Fruit fly (Drosophila melanogaster) whole organism, embryonic: ENCODE results near the gene Pex5.

Experiments
- Awh ChIP-seq: fragments of 200-800 bp; sonication (Bioruptor generic); IDR thresholded peaks from 2 replicates; pipeline ENCODE4, ENCODE4 v1.3.6; 2022; ENCODE audit warnings: missing biosample characterization, missing genetic modification characterization
- B-H2 ChIP-seq: fragments of 200-800 bp; sonication (Bioruptor generic); optimal IDR thresholded peaks from 2 replicates; lab custom pipeline; 2018; ENCODE audit warnings: missing biosample characterization, mild to moderate bottlenecking, missing genetic modification characterization
- Bdp1 ChIP-seq: fragments of 200-800 bp; sonication (Bioruptor generic); optimal IDR thresholded peaks from 3 replicates; lab custom pipeline; 2016; ENCODE audit warnings: missing biosample characterization, missing genetic modification characterization
- Bgb ChIP-seq: fragments of 200-800 bp; sonication (Bioruptor generic); IDR thresholded peaks from 2 replicates; pipeline ENCODE4 v1.3.6; 2022; ENCODE audit warnings: missing biosample characterization, missing genetic modification characterization; ENCODE audit not compliant: partially characterized antibody
- CG10267 ChIP-seq: fragments of 200-800 bp; sonication (Bioruptor generic); optimal IDR thresholded peaks from 2 replicates; lab custom pipeline; 2018; ENCODE audit warnings: missing biosample characterization, mild to moderate bottlenecking, missing genetic modification characterization, moderate library complexity
- CG10565 ChIP-seq: fragments of 200-800 bp; sonication (Bioruptor generic); optimal IDR thresholded peaks from 3 replicates; lab custom pipeline; 2016; ENCODE audit warnings: missing biosample characterization, mild to moderate bottlenecking, missing genetic modification characterization
- CG11695 ChIP-seq: fragments of 200-800 bp; sonication (Bioruptor generic); IDR thresholded peaks from 3 replicates; pipeline ENCODE4 v1.3.6; 2022; ENCODE audit warnings: missing biosample characterization, missing genetic modification characterization
- CG11696 ChIP-seq: fragments of 200-800 bp; sonication (Bioruptor generic); IDR thresholded peaks from 2 replicates; pipeline ENCODE4 v1.3.6; 2022; ENCODE audit warnings: missing biosample characterization, missing genetic modification characterization
- CG11723 ChIP-seq: fragments of 200-800 bp; sonication (Bioruptor generic); optimal IDR thresholded peaks from 2 replicates; lab custom pipeline; 2017; ENCODE audit warnings: missing biosample characterization, mild to moderate bottlenecking, missing genetic modification characterization
- CG14014 ChIP-seq: fragments of 200-800 bp; sonication (Bioruptor generic); IDR thresholded peaks from 2 replicates; pipeline ENCODE4 v1.3.6; 2022; ENCODE audit warnings: missing biosample characterization, missing genetic modification characterization
- CG15696 ChIP-seq: fragments of 200-800 bp; sonication (Bioruptor generic); optimal IDR thresholded peaks from 2 replicates; lab custom pipeline; 2019; ENCODE audit warnings: missing biosample characterization, mild to moderate bottlenecking, missing genetic modification characterization, moderate library complexity
- CG17186 ChIP-seq: fragments of 200-800 bp; sonication (Bioruptor generic); optimal IDR thresholded peaks from 3 replicates; lab custom pipeline; 2017; ENCODE audit warnings: missing biosample characterization, missing genetic modification reagents, missing genetic modification characterization
- CG32772 ChIP-seq: fragments of 200-800 bp; sonication (Bioruptor generic); IDR thresholded peaks from 2 replicates; pipeline ENCODE4 v1.3.6; 2022; ENCODE audit warnings: missing biosample characterization, missing genetic modification characterization
- CG3726 ChIP-seq: fragments of 200-800 bp; sonication (Bioruptor generic); IDR thresholded peaks from 3 replicates; pipeline ENCODE4, ENCODE4 v1.3.6; 2022; ENCODE audit warnings: missing biosample characterization, missing genetic modification characterization
- CG6791 ChIP-seq: fragments of 200-800 bp; sonication (Bioruptor generic); IDR thresholded peaks from 3 replicates; pipeline ENCODE4 v1.3.6; 2022; ENCODE audit warnings: missing biosample characterization, missing genetic modification characterization; ENCODE audit not compliant: partially characterized antibody
- CG7786 ChIP-seq: fragments of 200-800 bp; sonication (Bioruptor generic); optimal IDR thresholded peaks from 2 replicates; lab custom pipeline; 2016; ENCODE audit warnings: missing biosample characterization, missing genetic modification characterization
- CG7839 ChIP-seq: fragments of 200-800 bp; sonication (Bioruptor generic); optimal IDR thresholded peaks from 3 replicates; lab custom pipeline; 2018; ENCODE audit warnings: missing biosample characterization, mild to moderate bottlenecking, missing genetic modification characterization, moderate library complexity
- CG9727 ChIP-seq: fragments of 200-800 bp; sonication (Bioruptor generic); optimal IDR thresholded peaks from 3 replicates; lab custom pipeline; 2017; ENCODE audit warnings: missing biosample characterization, mild to moderate bottlenecking, missing genetic modification characterization
- CG9876 ChIP-seq: fragments of 200-800 bp; sonication (Bioruptor generic); optimal IDR thresholded peaks from 2 replicates; lab custom pipeline; 2016; ENCODE audit warnings: missing biosample characterization, missing genetic modification characterization
- Dbx ChIP-seq: fragments of 200-800 bp; sonication (Bioruptor generic); IDR thresholded peaks from 3 replicates; pipeline ENCODE4 v1.3.6; 2022; ENCODE audit warnings: missing biosample characterization, missing genetic modification characterization
- Ets65A ChIP-seq: fragments of 200-800 bp; sonication (Bioruptor generic); peaks from one replicate; lab custom pipeline; 2016; ENCODE audit warnings: missing biosample characterization, missing genetic modification characterization
- H2.0 ChIP-seq: fragments of 200-800 bp; sonication (Bioruptor generic); IDR thresholded peaks from 2 replicates; pipeline ENCODE4 v1.3.6; 2022; ENCODE audit warnings: missing biosample characterization, missing genetic modification characterization
- HLHmδ ChIP-seq: fragments of 200-800 bp; sonication (Bioruptor generic); optimal IDR thresholded peaks from 2 replicates; lab custom pipeline; 2018; ENCODE audit warnings: missing biosample characterization, mild to moderate bottlenecking, missing genetic modification characterization, moderate library complexity
- HmgD ChIP-seq: fragments of 200-800 bp; sonication (Bioruptor generic); optimal IDR thresholded peaks from 3 replicates; lab custom pipeline; 2016; ENCODE audit warnings: missing biosample characterization, missing genetic modification characterization
- Myb ChIP-seq: fragments of 200-800 bp; sonication (Bioruptor generic); optimal IDR thresholded peaks from 2 replicates; lab custom pipeline; 2016; ENCODE audit warnings: missing biosample characterization, missing genetic modification characterization
- NC2β ChIP-seq: fragments of 200-800 bp; sonication (Bioruptor generic); optimal IDR thresholded peaks from 2 replicates; lab custom pipeline; 2016; ENCODE audit warnings: missing biosample characterization, missing genetic modification characterization
- NK7.1 ChIP-seq: fragments of 200-800 bp; sonication (Bioruptor generic); optimal IDR thresholded peaks from 3 replicates; lab custom pipeline; 2016; ENCODE audit warnings: missing biosample characterization, missing genetic modification characterization
- Neu2 ChIP-seq: fragments of 200-800 bp; sonication (Bioruptor generic); optimal IDR thresholded peaks from 3 replicates; lab custom pipeline; 2016; ENCODE audit warnings: missing biosample characterization, missing genetic modification characterization, borderline replicate concordance
- Pdp1 ChIP-seq, 2 experiments: fragments of 200-800 bp; sonication (Bioruptor generic); optimal IDR thresholded peaks; 3 replicates each; lab custom pipeline; 2016; ENCODE audit warnings: missing biosample characterization in 2 of 2, missing genetic modification characterization in 2 of 2, mild to moderate bottlenecking in 1 of 2, moderate library complexity in 1 of 2
- Rx ChIP-seq: fragments of 200-800 bp; sonication (Bioruptor generic); IDR thresholded peaks from 2 replicates; pipeline ENCODE4 v1.3.6; 2022; ENCODE audit warnings: missing biosample characterization, missing genetic modification characterization
- Ssrp ChIP-seq: fragments of 200-800 bp; sonication (Bioruptor generic); optimal IDR thresholded peaks from 2 replicates; lab custom pipeline; 2018; ENCODE audit warnings: missing biosample characterization, mild to moderate bottlenecking, missing genetic modification characterization, moderate library complexity
- Tbp ChIP-seq: fragments of >200 bp; optimal IDR thresholded peaks from 2 replicates; lab custom pipeline; 2018; ENCODE audit warnings: missing biosample characterization, missing genetic modification characterization
- aop ChIP-seq: fragments of 200-800 bp; sonication (Bioruptor generic); IDR thresholded peaks from 2 replicates; pipeline ENCODE4 v1.3.6; 2022; ENCODE audit warnings: missing biosample characterization, missing genetic modification characterization
- dm ChIP-seq: fragments of 200-800 bp; sonication (Bioruptor generic); optimal IDR thresholded peaks from 3 replicates; lab custom pipeline; 2016; ENCODE audit warnings: missing biosample characterization, missing genetic modification characterization
- dmrt11E ChIP-seq: fragments of 200-800 bp; sonication (Bioruptor generic); optimal IDR thresholded peaks from 3 replicates; lab custom pipeline; 2018; ENCODE audit warnings: missing biosample characterization, mild to moderate bottlenecking, missing genetic modification characterization, moderate library complexity
- en ChIP-seq: fragments of 200-800 bp; sonication (Bioruptor generic); optimal IDR thresholded peaks from 2 replicates; lab custom pipeline; 2016; ENCODE audit warnings: missing biosample characterization, missing genetic modification characterization
- insv ChIP-seq, 2 experiments: fragments of 200-800 bp; sonication (Bioruptor generic); optimal IDR thresholded peaks; 3 replicates each; lab custom pipeline; 2016 to 2018; ENCODE audit warnings: missing biosample characterization in 2 of 2, missing genetic modification characterization in 2 of 2
- kah ChIP-seq: fragments of 200-800 bp; sonication (Bioruptor generic); optimal IDR thresholded peaks from 2 replicates; lab custom pipeline; 2018; ENCODE audit warnings: missing biosample characterization, mild to moderate bottlenecking, missing genetic modification characterization
- lov ChIP-seq, 2 experiments: fragments of 200-800 bp in 1 of 2; fragments of >200 bp in 1 of 2; sonication (Bioruptor generic) in 1 of 2; IDR thresholded peaks in 1 of 2; optimal IDR thresholded peaks in 1 of 2; 2 replicates in 1 of 2; 3 replicates in 1 of 2; pipeline versions ENCODE4 v1.3.6 to Lab custom; 2017 to 2022; ENCODE audit warnings: missing biosample characterization in 1 of 2, missing genetic modification characterization in 1 of 2
- maf-S ChIP-seq: fragments of 200-800 bp; sonication (Bioruptor generic); optimal IDR thresholded peaks from 2 replicates; lab custom pipeline; 2016; ENCODE audit warnings: missing biosample characterization, missing genetic modification characterization
- mld ChIP-seq: fragments of 200-800 bp; sonication (Bioruptor generic); IDR thresholded peaks from 3 replicates; pipeline ENCODE4 v1.3.6; 2022; ENCODE audit warnings: missing biosample characterization, missing genetic modification characterization; ENCODE audit not compliant: partially characterized antibody
- p53 ChIP-seq: fragments of 200-800 bp; sonication (Bioruptor generic); optimal IDR thresholded peaks from 2 replicates; lab custom pipeline; 2016; ENCODE audit warnings: missing biosample characterization, missing genetic modification characterization
- pan ChIP-seq, 4 experiments: fragments of >200 bp in 3 of 4; fragments of 200-800 bp in 1 of 4; sonication (Bioruptor generic) in 1 of 4; optimal IDR thresholded peaks in 3 of 4; IDR thresholded peaks in 1 of 4; 2 replicates each; pipeline versions ENCODE4 v1.3.6 to Lab custom; 2017 to 2022; ENCODE audit warnings: missing biosample characterization in 2 of 4, missing genetic modification characterization in 2 of 4, mixed read lengths in 1 of 4
- phol ChIP-seq: fragments of 200-800 bp; sonication (Bioruptor generic); optimal IDR thresholded peaks from 3 replicates; lab custom pipeline; 2018; ENCODE audit warnings: missing biosample characterization, mild to moderate bottlenecking, missing genetic modification characterization, moderate library complexity
- pita ChIP-seq: fragments of 200-800 bp; sonication (Bioruptor generic); optimal IDR thresholded peaks from 2 replicates; lab custom pipeline; 2017; ENCODE audit warnings: missing biosample characterization, mild to moderate bottlenecking, missing genetic modification characterization
- run ChIP-seq: fragments of 200-800 bp; sonication (Bioruptor generic); optimal IDR thresholded peaks from 3 replicates; lab custom pipeline; 2018; ENCODE audit warnings: missing biosample characterization, mild to moderate bottlenecking, missing genetic modification characterization
- salm ChIP-seq: fragments of 200-800 bp; sonication (Bioruptor generic); optimal IDR thresholded peaks from 2 replicates; lab custom pipeline; 2018; ENCODE audit warnings: missing biosample characterization, mild to moderate bottlenecking, missing genetic modification characterization
- tio ChIP-seq: fragments of 200-800 bp; sonication (Bioruptor generic); optimal IDR thresholded peaks from 2 replicates; lab custom pipeline; 2017; ENCODE audit warnings: missing biosample characterization, missing genetic modification characterization, inconsistent platforms
- unc-4 ChIP-seq: fragments of 200-800 bp; sonication (Bioruptor generic); IDR thresholded peaks from 2 replicates; pipeline ENCODE4 v1.3.6; 2022; ENCODE audit warnings: missing biosample characterization, missing genetic modification characterization; ENCODE audit not compliant: partially characterized antibody
- usp ChIP-seq: fragments of >200 bp; optimal IDR thresholded peaks from 2 replicates; lab custom pipeline; 2017; ENCODE audit warnings: missing biosample characterization, missing genetic modification characterization

Gene Pex5

dm6 chrX:1868586-1869111 is at the start of gene Pex5, which contains the start of gene CG14803:
TSS of gene Pex5 (minus strand) at chrX:1869061.
TSS of gene CG14803 (plus strand) at chrX:1868870.
- no peak for TF ChIP-seq CG11695 (GFP tag; lab: Robert Waterston, UW)
- TF ChIP-seq CG10267 (tag; lab: Kevin White, UChicago), result peak; percentile 90
- TF ChIP-seq Ssrp (tag; lab: Kevin White, UChicago), result no peak
- no peak for TF ChIP-seq CG11723 (GFP tag; lab: Kevin White, UChicago)
- TF ChIP-seq CG7786, result no peak
- no peak for TF ChIP-seq NC2β (GFP tag; lab: Kevin White, UChicago)
- no peak for TF ChIP-seq CG9876
- no peak for TF ChIP-seq HLHmδ
- no peak for TF ChIP-seq CG17186 (GFP tag; lab: Kevin White, UChicago)
- TF ChIP-seq CG7839, result no peak
- no peak for TF ChIP-seq CG3726 (GFP tag; lab: Robert Waterston, UW)
- no peak for TF ChIP-seq pita (GFP tag; lab: Kevin White, UChicago)
- TF ChIP-seq maf-S (GFP tag; lab: Kevin White, UChicago), result no peak
- peak; percentile 65 for TF ChIP-seq unc-4 (GFP tag; lab: Robert Waterston, UW)
- TF ChIP-seq tio (GFP tag; lab: Kevin White, UChicago), result no peak
- TF ChIP-seq salm (tag; lab: Kevin White, UChicago), result no peak
- TF ChIP-seq Rx (GFP tag; lab: Robert Waterston, UW), result no peak
- TF ChIP-seq insv (GFP tag; optimal IDR thresholded peaks at IDR 0.05; lab: Kevin White, UChicago), result no peak
- peak; percentile 65 for TF ChIP-seq Bgb (GFP tag; lab: Robert Waterston, UW)
- TF ChIP-seq pan (optimal IDR thresholded peaks at IDR 0.05; lab: Kevin White, UChicago), result no peak
- no peak for TF ChIP-seq pan (GFP tag; optimal IDR thresholded peaks at IDR 0.05 in 1 of 2, IDR thresholded peaks at IDR 0.05 in 1 of 2)
- no peak for TF ChIP-seq CG14014 (GFP tag; lab: Robert Waterston, UW)
- no peak for TF ChIP-seq CG32772 (GFP tag; lab: Robert Waterston, UW)
- 0 out of 2 replicates have a peak, but pooled peaks have one; percentile 14 for TF ChIP-seq H2.0
- no peak for TF ChIP-seq HmgD
- TF ChIP-seq en (GFP tag; lab: Kevin White, UChicago), result no peak
- TF ChIP-seq Neu2 (GFP tag; lab: Kevin White, UChicago), result no peak
- TF ChIP-seq phol (tag; lab: Kevin White, UChicago), result no peak
- TF ChIP-seq dm (GFP tag; lab: Kevin White, UChicago), result no peak
- no peak for TF ChIP-seq Tbp (GFP tag; lab: Kevin White, UChicago)
- no peak for TF ChIP-seq usp (GFP tag; lab: Kevin White, UChicago)
- no peak for TF ChIP-seq CG11696 (GFP tag; lab: Robert Waterston, UW)
- no peak for TF ChIP-seq NK7.1 (GFP tag; lab: Kevin White, UChicago)
- TF ChIP-seq dmrt11E (tag; lab: Kevin White, UChicago), result no peak
- no peak for TF ChIP-seq Bdp1 (GFP tag; lab: Kevin White, UChicago)
- peak; percentile 63 for TF ChIP-seq CG6791 (GFP tag; lab: Robert Waterston, UW)
- no peak for TF ChIP-seq Dbx (GFP tag; lab: Robert Waterston, UW)
- TF ChIP-seq mld (GFP tag; lab: Robert Waterston, UW), result no peak
- TF ChIP-seq p53 (GFP tag; lab: Kevin White, UChicago), result no peak
- peak in 1 of 2 experiments; percentile 63 for TF ChIP-seq Pdp1 (GFP tag; optimal IDR thresholded peaks at IDR 0.05; lab: Kevin White, UChicago)
- TF ChIP-seq CG10565 (GFP tag; lab: Kevin White, UChicago), result no peak
- no peak for TF ChIP-seq CG15696 (tag; lab: Kevin White, UChicago)
- TF ChIP-seq Myb, result peak; percentile 31
- no peak for TF ChIP-seq B-H2 (GFP tag; lab: Kevin White, UChicago)
- no peak for TF ChIP-seq aop
- peak; percentile 43 for TF ChIP-seq Ets65A (GFP tag; lab: Kevin White, UChicago)
- TF ChIP-seq CG9727, result no peak
- TF ChIP-seq Awh (GFP tag; lab: Robert Waterston, UW), result no peak
- no peak for TF ChIP-seq run (tag; lab: Kevin White, UChicago)
- no peak for TF ChIP-seq kah (GFP tag; lab: Kevin White, UChicago)
- no peak for TF ChIP-seq lov (optimal IDR thresholded peaks at IDR 0.05; lab: Kevin White, UChicago)
- TF ChIP-seq lov (GFP tag; IDR thresholded peaks at IDR 0.05; lab: Robert Waterston, UW), result no peak
